Worm (Caenorhabditis elegans) whole organism, L4 larva: ENCODE measurements around the gene str-113.

Source experiments
- R02D3.7 ChIP-seq: fragments of 150-350 bp; sonication (generic microtip); optimal IDR thresholded peaks from 3 replicates; lab custom pipeline; 2014; ENCODE audit warnings: missing biosample characterization, missing genetic modification characterization
- T20F7.1 ChIP-seq: fragments of 200-800 bp; sonication (Bioruptor generic); optimal IDR thresholded peaks from 2 replicates; lab custom pipeline; 2018; ENCODE audit warnings: mild to moderate bottlenecking, missing genetic modification characterization, missing compliant biosample characterization
- T26A8.4 ChIP-seq: fragments of 200-800 bp; sonication (Bioruptor generic); IDR thresholded peaks from 2 replicates; pipeline ENCODE4 v1.3.6; 2022; ENCODE audit warnings: missing genetic modification characterization, missing compliant biosample characterization
- Y105C5A.15 ChIP-seq: fragments of 200-800 bp; sonication (Bioruptor generic); IDR thresholded peaks from 2 replicates; pipeline ENCODE4 v1.3.6; 2022; ENCODE audit warnings: missing genetic modification characterization, missing compliant biosample characterization
- Y48G9A.11 ChIP-seq: fragments of 200-800 bp; sonication (Bioruptor generic); IDR thresholded peaks from 2 replicates; pipeline ENCODE4 v1.3.6; 2022; ENCODE audit warnings: missing genetic modification reagents, missing genetic modification characterization, missing compliant biosample characterization
- Y5F2A.4 ChIP-seq: fragments of 200-800 bp; sonication (Bioruptor generic); optimal IDR thresholded peaks from 2 replicates; lab custom pipeline; 2018; ENCODE audit warnings: mild to moderate bottlenecking, missing genetic modification characterization, missing compliant biosample characterization
- ZK337.2 ChIP-seq: fragments of 200-800 bp; sonication (Bioruptor generic); IDR thresholded peaks from 2 replicates; pipeline ENCODE4 v1.3.6; 2022; ENCODE audit warnings: missing genetic modification reagents, missing genetic modification characterization, missing compliant biosample characterization
- attf-4 ChIP-seq: sonication (generic microtip); optimal IDR thresholded peaks from 3 replicates; lab custom pipeline; 2017; ENCODE audit warnings: missing biosample characterization, missing genetic modification characterization
- ceh-20 ChIP-seq: fragments of 200-800 bp; sonication (Bioruptor generic); IDR thresholded peaks from 2 replicates; pipeline ENCODE4 v1.3.6; 2022; ENCODE audit warnings: missing genetic modification reagents, missing genetic modification characterization, missing compliant biosample characterization
- ceh-28 ChIP-seq: fragments of 150-350 bp; optimal IDR thresholded peaks from 2 replicates; lab custom pipeline; 2014; ENCODE audit warnings: missing biosample characterization, missing genetic modification reagents, missing genetic modification characterization
- ceh-32 ChIP-seq: sonication (generic microtip); optimal IDR thresholded peaks from 2 replicates; lab custom pipeline; 2016; ENCODE audit warnings: mild to moderate bottlenecking, missing genetic modification characterization, missing compliant biosample characterization; ENCODE audit not compliant: poor library complexity
- ces-1 ChIP-seq: fragments of 150-350 bp; sonication (generic microtip); optimal IDR thresholded peaks from 4 replicates; lab custom pipeline; 2014; ENCODE audit warnings: missing biosample characterization, missing genetic modification reagents, missing genetic modification characterization
- ctbp-1 ChIP-seq: fragments of 200-800 bp; sonication (Bioruptor generic); IDR thresholded peaks from 2 replicates; pipeline ENCODE4 v1.3.6; 2022; ENCODE audit warnings: missing genetic modification reagents, missing genetic modification characterization, missing compliant biosample characterization
- dmd-6 ChIP-seq: fragments of 200-800 bp; sonication (Bioruptor generic); IDR thresholded peaks from 2 replicates; pipeline ENCODE4 v1.3.6; 2022; ENCODE audit warnings: missing genetic modification reagents, missing genetic modification characterization, missing compliant biosample characterization
- dmd-9 ChIP-seq: fragments of 200-800 bp; sonication (Bioruptor generic); IDR thresholded peaks from 2 replicates; pipeline ENCODE4 v1.3.6; 2022; ENCODE audit warnings: missing genetic modification reagents, missing genetic modification characterization, missing compliant biosample characterization
- duxl-1 ChIP-seq: sonication (generic microtip); optimal IDR thresholded peaks from 2 replicates; lab custom pipeline; 2016; ENCODE audit warnings: mild to moderate bottlenecking, missing genetic modification characterization, moderate library complexity, missing compliant biosample characterization; ENCODE audit not compliant: poor library complexity
- dve-1 ChIP-seq: sonication (generic microtip); optimal IDR thresholded peaks from 2 replicates; lab custom pipeline; 2017; ENCODE audit warnings: antibody characterized with exemption, mild to moderate bottlenecking, missing genetic modification characterization, missing compliant biosample characterization; ENCODE audit not compliant: insufficient read depth
- egl-27 ChIP-seq: sonication (generic microtip); optimal IDR thresholded peaks from 3 replicates; lab custom pipeline; 2017; ENCODE audit warnings: missing biosample characterization, missing genetic modification reagents, missing genetic modification characterization
- fos-1 ChIP-seq: fragments of 150-350 bp; optimal IDR thresholded peaks from 2 replicates; lab custom pipeline; 2014; ENCODE audit warnings: missing biosample characterization, missing genetic modification characterization
- hif-1 ChIP-seq, 2 experiments: sonication (generic microtip); optimal IDR thresholded peaks; 2 replicates each; lab custom pipeline; 2016 to 2017; ENCODE audit warnings: missing compliant biosample characterization in 2 of 2, missing genetic modification characterization in 2 of 2, missing genetic modification reagents in 2 of 2, missing genotype in 2 of 2, mild to moderate bottlenecking in 1 of 2
- hlh-11 ChIP-seq: fragments of 200-800 bp; sonication (Bioruptor generic); optimal IDR thresholded peaks from 2 replicates; lab custom pipeline; 2018; ENCODE audit warnings: mild to moderate bottlenecking, missing genetic modification characterization, missing compliant biosample characterization
- hlh-30 ChIP-seq: sonication (generic microtip); optimal IDR thresholded peaks from 2 replicates; lab custom pipeline; 2017; ENCODE audit warnings: antibody characterized with exemption, mild to moderate bottlenecking, missing genetic modification characterization, missing compliant biosample characterization; ENCODE audit not compliant: insufficient read depth
- lin-38 ChIP-seq: fragments of 200-800 bp; sonication (Bioruptor generic); IDR thresholded peaks from 2 replicates; pipeline ENCODE4 v1.3.6; 2022; ENCODE audit warnings: missing genetic modification reagents, missing genetic modification characterization, missing compliant biosample characterization
- madf-5 ChIP-seq, 2 experiments: fragments of 200-800 bp; sonication (Bioruptor generic); IDR thresholded peaks; 2 replicates each; pipeline ENCODE4 v1.3.6; 2022; ENCODE audit warnings: missing compliant biosample characterization in 2 of 2, missing genetic modification characterization in 2 of 2
- mdl-1 ChIP-seq, 2 experiments: fragments of 150-350 bp in 1 of 2; sonication (generic microtip) in 1 of 2; optimal IDR thresholded peaks; 2 replicates each; lab custom pipeline; 2014 to 2017; ENCODE audit warnings: missing biosample characterization in 2 of 2, missing genetic modification characterization in 2 of 2
- mep-1 ChIP-seq: fragments of 150-350 bp; sonication (generic microtip); optimal IDR thresholded peaks from 3 replicates; lab custom pipeline; 2014; ENCODE audit warnings: missing biosample characterization, missing genetic modification characterization
- nhr-111 ChIP-seq: fragments of 200-800 bp; sonication (Bioruptor generic); optimal IDR thresholded peaks from 2 replicates; lab custom pipeline; 2018; ENCODE audit warnings: mild to moderate bottlenecking, missing genetic modification characterization, missing compliant biosample characterization
- nhr-25 ChIP-seq: sonication (generic microtip); optimal IDR thresholded peaks from 2 replicates; lab custom pipeline; 2017; ENCODE audit warnings: missing genetic modification characterization, mild to moderate bottlenecking, missing compliant biosample characterization, antibody characterized with exemption, moderate library complexity, borderline replicate concordance; ENCODE audit not compliant: insufficient read depth
- nhr-28 ChIP-seq: fragments of 150-350 bp; optimal IDR thresholded peaks from 2 replicates; lab custom pipeline; 2014; ENCODE audit warnings: missing biosample characterization, missing genetic modification characterization
- nhr-48 ChIP-seq: sonication (generic microtip); optimal IDR thresholded peaks from 2 replicates; lab custom pipeline; 2016; ENCODE audit warnings: mild to moderate bottlenecking, missing genetic modification characterization, missing compliant biosample characterization
- nhr-6 ChIP-seq: fragments of 150-350 bp; optimal IDR thresholded peaks from 2 replicates; lab custom pipeline; 2014; ENCODE audit warnings: missing biosample characterization, missing genetic modification characterization
- nhr-77 ChIP-seq: fragments of 150-350 bp; optimal IDR thresholded peaks from 2 replicates; lab custom pipeline; 2014; ENCODE audit warnings: missing biosample characterization, missing genetic modification characterization
- pha-4 ChIP-seq, 2 experiments: fragments of 150-350 bp in 1 of 2; fragments of 200-800 bp in 1 of 2; sonication (Bioruptor generic) in 1 of 2; IDR thresholded peaks in 1 of 2; optimal IDR thresholded peaks in 1 of 2; 2 replicates each; pipeline versions ENCODE4 v1.3.6 to Lab custom; 2014 to 2022; ENCODE audit warnings: missing genetic modification characterization in 2 of 2, missing genetic modification reagents in 2 of 2, missing biosample characterization in 1 of 2, missing compliant biosample characterization in 1 of 2
- pqm-1 ChIP-seq: sonication (generic microtip); optimal IDR thresholded peaks from 2 replicates; lab custom pipeline; 2017; ENCODE audit warnings: missing biosample characterization, missing genetic modification characterization
- rbr-2 ChIP-seq: sonication (generic microtip); optimal IDR thresholded peaks from 2 replicates; lab custom pipeline; 2016; ENCODE audit warnings: missing genotype, missing genetic modification characterization, missing compliant biosample characterization
- saeg-2 ChIP-seq: fragments of 200-800 bp; sonication (Bioruptor generic); IDR thresholded peaks from 2 replicates; pipeline ENCODE4 v1.3.6; 2022; ENCODE audit warnings: missing genetic modification reagents, missing genetic modification characterization, missing compliant biosample characterization
- snpc-4 ChIP-seq: fragments of 150-350 bp; optimal IDR thresholded peaks from 2 replicates; lab custom pipeline; 2014; ENCODE audit warnings: missing biosample characterization, missing genetic modification characterization
- tag-97 ChIP-seq: fragments of 200-800 bp; sonication (Bioruptor generic); IDR thresholded peaks from 2 replicates; pipeline ENCODE4 v1.3.6; 2022; ENCODE audit warnings: missing genetic modification characterization, missing compliant biosample characterization
- unc-130 ChIP-seq: sonication (generic microtip); optimal IDR thresholded peaks from 2 replicates; lab custom pipeline; 2016; ENCODE audit warnings: missing genetic modification reagents, missing genetic modification characterization, missing compliant biosample characterization
- unc-62 ChIP-seq, 3 experiments: fragments of 150-350 bp in 1 of 3; sonication (generic microtip); optimal IDR thresholded peaks in 2 of 3; peaks in 1 of 3; 1 replicate in 1 of 3; 2 replicates in 2 of 3; lab custom pipeline; 2014 to 2017; ENCODE audit warnings: missing biosample characterization in 3 of 3, missing genetic modification characterization in 3 of 3, missing genetic modification reagents in 3 of 3, missing genotype in 1 of 3
- ztf-7 ChIP-seq: fragments of 150-350 bp; optimal IDR thresholded peaks from 2 replicates; lab custom pipeline; 2014; ENCODE audit warnings: missing biosample characterization, missing genetic modification characterization

The str-113 gene

DNA sequence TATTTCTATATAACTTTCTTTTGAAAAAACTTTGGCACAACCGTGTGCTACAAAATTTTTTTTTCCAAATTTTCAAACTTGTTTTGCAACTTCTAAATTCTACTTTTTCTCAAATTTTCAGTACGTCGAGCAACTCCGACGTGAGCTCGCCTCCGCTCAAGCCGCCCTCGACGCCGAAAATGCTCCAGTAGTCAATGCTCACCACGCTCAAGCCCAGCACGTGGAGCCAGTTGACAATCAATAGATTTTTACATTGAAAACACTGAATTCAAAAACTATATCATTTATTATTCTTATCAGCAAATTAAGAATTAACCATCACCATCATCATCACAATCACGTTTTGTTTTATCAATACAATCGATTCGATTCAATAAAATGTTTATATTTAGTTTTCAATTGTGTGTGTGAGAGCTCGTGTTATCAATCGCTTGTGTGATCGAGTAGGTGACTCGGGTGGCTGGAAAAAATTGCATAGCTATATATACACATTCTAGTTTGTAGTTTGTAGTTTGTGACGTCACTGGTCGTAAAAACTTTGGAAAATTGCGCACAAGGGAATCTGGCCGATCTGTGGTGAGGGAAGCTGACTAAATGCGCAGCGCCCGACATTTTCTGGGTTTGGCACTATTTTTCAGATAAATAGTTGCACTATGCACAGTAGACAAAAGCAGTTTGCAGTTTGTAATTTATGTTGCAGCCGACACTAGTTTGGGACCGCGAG is 32.3 kb downstream of the str-113 start (continued):
- no peak for TF ChIP-seq pha-4 (GFP tag; IDR thresholded peaks at IDR 0.05; lab: Robert Waterston, UW)
- no peak for TF ChIP-seq pha-4 (tag; optimal IDR thresholded peaks at IDR 0.05; lab: Kevin White, UChicago)
- peak; percentile 73 for TF ChIP-seq T26A8.4 (GFP tag; lab: Robert Waterston, UW)
- no peak for TF ChIP-seq ces-1 (GFP tag; lab: Kevin White, UChicago)
- TF ChIP-seq nhr-6 (tag; lab: Kevin White, UChicago): no peak
- no peak for TF ChIP-seq ZK337.2 (GFP tag; lab: Robert Waterston, UW)
- TF ChIP-seq ztf-7 (tag; lab: Kevin White, UChicago): no peak
- 0 out of 2 replicates have a peak, but pooled peaks have one; percentile 31 for TF ChIP-seq lin-38
- peak; percentile 76 for TF ChIP-seq pqm-1 (tag; lab: Kevin White, UChicago)
- no peak for TF ChIP-seq attf-4 (tag; lab: Kevin White, UChicago)
- no peak for TF ChIP-seq Y48G9A.11 (GFP tag; lab: Robert Waterston, UW)
- no peak for TF ChIP-seq unc-130
- TF ChIP-seq fos-1 (tag; lab: Kevin White, UChicago): no peak
- TF ChIP-seq nhr-111 (GFP tag; lab: Kevin White, UChicago): no peak
- TF ChIP-seq nhr-25 (tag; lab: Kevin White, UChicago): no peak
- TF ChIP-seq madf-5 (GFP tag; IDR thresholded peaks at IDR 0.05; lab: Robert Waterston, UW): no peak
- peak in 1 of 2 experiments; percentile 89 for TF ChIP-seq unc-62 (GFP tag; optimal IDR thresholded peaks at IDR 0.05 in 1 of 2; lab: Kevin White, UChicago)
- no peak for TF ChIP-seq unc-62 (tag; optimal IDR thresholded peaks at IDR 0.05; lab: Kevin White, UChicago)
- TF ChIP-seq snpc-4 (tag; lab: Kevin White, UChicago): no peak

ce11 chrV:3633041-3633440 is 33.7 kb downstream of the str-113 start, which contains the start of gene F59B1.2:
TSS of gene F59B1.2 (plus strand) at chrV:3633341.
- TF ChIP-seq egl-27 (tag; lab: Kevin White, UChicago) (no peak), R02D3.7 (tag; lab: Kevin White, UChicago) (no peak), ces-1 (GFP tag; lab: Kevin White, UChicago) (no peak), hlh-30 (tag; lab: Kevin White, UChicago) (peak; percentile 27), T20F7.1 (GFP tag; lab: Kevin White, UChicago) (peak; percentile 4), mep-1 (tag; lab: Kevin White, UChicago) (no peak), Y5F2A.4 (GFP tag; lab: Kevin White, UChicago) (no peak), ceh-32 (tag; lab: Kevin White, UChicago) (no peak)

DNA sequence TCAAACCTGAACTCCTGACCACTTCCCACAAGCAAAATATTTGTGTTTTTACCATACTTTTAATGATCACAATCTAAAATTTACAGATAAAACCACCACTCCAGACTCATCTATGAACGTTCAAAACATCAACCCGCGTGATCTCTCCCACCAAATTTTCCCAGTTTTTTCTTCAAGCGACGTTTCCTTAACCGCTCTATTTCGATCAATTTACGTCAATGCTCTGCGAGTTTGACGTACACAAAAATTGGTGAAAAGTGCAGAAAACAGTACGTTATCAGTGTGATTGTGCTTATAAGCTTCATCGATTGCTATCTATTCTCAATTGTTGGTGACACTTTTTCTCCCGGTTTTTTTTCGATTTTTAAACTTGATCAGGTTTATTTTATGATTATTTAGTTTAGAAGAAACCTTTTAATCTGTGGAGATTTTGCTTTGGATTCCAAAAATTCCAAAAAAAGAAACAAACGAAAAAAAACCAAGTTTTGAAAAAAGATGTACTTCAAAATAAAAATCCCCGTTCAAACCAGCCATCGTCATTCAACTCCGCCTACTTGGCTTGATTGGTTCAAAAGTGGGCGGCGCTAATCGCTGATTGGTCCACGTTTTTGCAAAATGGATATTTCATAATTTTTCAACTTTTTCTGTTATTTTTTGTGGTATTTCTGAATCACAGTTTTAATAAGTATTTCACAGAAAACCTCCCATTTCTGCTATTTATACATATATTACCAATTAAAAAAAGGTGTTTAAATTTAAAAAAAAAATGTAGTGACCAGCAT is 34.3 kb downstream of the str-113 start:
- TF ChIP-seq ctbp-1: no peak
- peak; percentile 76 for TF ChIP-seq hlh-11 (tag; lab: Kevin White, UChicago)
- no peak for TF ChIP-seq Y105C5A.15 (GFP tag; lab: Robert Waterston, UW)
- TF ChIP-seq T20F7.1 (GFP tag; lab: Kevin White, UChicago): no peak
- peak; percentile 67 for TF ChIP-seq nhr-48 (tag; lab: Kevin White, UChicago)
- TF ChIP-seq mep-1 (tag; lab: Kevin White, UChicago): peak; percentile 47
- peak; percentile 78 for TF ChIP-seq nhr-77 (tag; lab: Kevin White, UChicago)
- no peak for TF ChIP-seq ceh-20 (GFP tag; lab: Robert Waterston, UW)
- no peak for TF ChIP-seq pha-4 (GFP tag; IDR thresholded peaks at IDR 0.05; lab: Robert Waterston, UW)
- no peak for TF ChIP-seq pha-4 (tag; optimal IDR thresholded peaks at IDR 0.05; lab: Kevin White, UChicago)
- TF ChIP-seq saeg-2 (GFP tag; lab: Robert Waterston, UW): no peak
- peak; percentile 67 for TF ChIP-seq nhr-28
- no peak for TF ChIP-seq ceh-28 (tag; lab: Kevin White, UChicago)
- no peak for TF ChIP-seq fos-1 (tag; lab: Kevin White, UChicago)
- peak in 1 of 2 experiments; percentile 27 for TF ChIP-seq mdl-1 (tag; optimal IDR thresholded peaks at IDR 0.05; lab: Kevin White, UChicago)
- no peak for TF ChIP-seq T26A8.4 (GFP tag; lab: Robert Waterston, UW)
- TF ChIP-seq unc-130: no peak
- TF ChIP-seq pqm-1 (tag; lab: Kevin White, UChicago): peak; percentile 31
- peak; percentile 88 for TF ChIP-seq dmd-6
- TF ChIP-seq rbr-2 (tag; lab: Kevin White, UChicago): no peak
- peak in 1 of 2 experiments; percentile 8 for TF ChIP-seq hif-1 (tag; optimal IDR thresholded peaks at IDR 0.05; lab: Kevin White, UChicago)
- no peak for TF ChIP-seq ZK337.2 (GFP tag; lab: Robert Waterston, UW)
- no peak for TF ChIP-seq duxl-1 (tag; lab: Kevin White, UChicago)
- TF ChIP-seq dve-1 (tag; lab: Kevin White, UChicago): peak; percentile 83
- no peak for TF ChIP-seq tag-97
- TF ChIP-seq dmd-9: no peak
